Worm (Caenorhabditis elegans): ENCODE measurements around the gene tpra-1.

ce11 chrIV:8947146-8947545 lies 9.1 kb upstream of the tpra-1 start:
- TF ChIP-seq nhr-237 (tag; optimal IDR thresholded peaks at IDR 0.05) (no peak), nhr-28 (tag; optimal IDR thresholded peaks at IDR 0.05) (no peak), sea-2 (GFP tag; optimal IDR thresholded peaks at IDR 0.05) (no peak), nfya-1 (tag; optimal IDR thresholded peaks at IDR 0.05; ENCODE audit: insufficient read depth) (peak; percentile 27), egl-27 (tag; optimal IDR thresholded peaks at IDR 0.05) (no peak), unc-39 (tag; optimal IDR thresholded peaks at IDR 0.05) (no peak), ZK546.5 (tag; optimal IDR thresholded peaks at IDR 0.05) (no peak), ceh-28 (tag; optimal IDR thresholded peaks at IDR 0.05) (no peak), hmg-11 (tag; optimal IDR thresholded peaks at IDR 0.05) (no peak), ceh-82 (tag; optimal IDR thresholded peaks at IDR 0.05) (no peak)

Measured in whole organism, L3 larva.